Worm (Caenorhabditis elegans) whole organism, L1 larva: ENCODE measurements around the gene sptl-3.

Experiments used
- C16A3.4 ChIP-seq: fragments of 150-350 bp; optimal IDR thresholded peaks from 2 replicates; lab custom pipeline; 2014; ENCODE audit warnings: missing biosample characterization, missing genetic modification characterization
- blmp-1 ChIP-seq: fragments of 150-350 bp; optimal IDR thresholded peaks from 2 replicates; lab custom pipeline; 2014; ENCODE audit warnings: missing biosample characterization, missing genetic modification characterization
- ceh-63 ChIP-seq: fragments of 200-800 bp; sonication (Bioruptor generic); optimal IDR thresholded peaks from 2 replicates; lab custom pipeline; 2018; ENCODE audit warnings: mild to moderate bottlenecking, missing genetic modification characterization, missing compliant biosample characterization
- ces-1 ChIP-seq: fragments of 150-350 bp; optimal IDR thresholded peaks from 2 replicates; lab custom pipeline; 2014; ENCODE audit warnings: missing biosample characterization, missing genetic modification reagents, missing genetic modification characterization
- dpl-1 ChIP-seq, 3 experiments: fragments of 150-350 bp in 2 of 3; sonication (generic microtip) in 1 of 3; optimal IDR thresholded peaks; 2 replicates each; lab custom pipeline; 2014 to 2017; ENCODE audit warnings: missing biosample characterization in 3 of 3, missing genetic modification characterization in 3 of 3, missing genetic modification reagents in 3 of 3
- dsc-1 ChIP-seq: sonication (generic microtip); optimal IDR thresholded peaks from 2 replicates; lab custom pipeline; 2016; ENCODE audit warnings: mild to moderate bottlenecking, missing genetic modification characterization, missing compliant biosample characterization
- efl-1 ChIP-seq, 4 experiments: fragments of 150-350 bp; optimal IDR thresholded peaks in 3 of 4; peaks in 1 of 4; 1 replicate in 1 of 4; 2 replicates in 3 of 4; lab custom pipeline; 2014; ENCODE audit warnings: missing biosample characterization in 2 of 4, missing genetic modification characterization in 2 of 4, missing genetic modification reagents in 2 of 4
- egl-13 ChIP-seq: sonication (generic microtip); optimal IDR thresholded peaks from 2 replicates; lab custom pipeline; 2016; ENCODE audit warnings: missing genotype, missing genetic modification reagents, missing genetic modification characterization, missing compliant biosample characterization
- egl-27 ChIP-seq, 2 experiments: fragments of 150-350 bp in 1 of 2; sonication (generic microtip); optimal IDR thresholded peaks; 3 replicates each; lab custom pipeline; 2017 to 2018; ENCODE audit warnings: missing biosample characterization in 2 of 2, missing genetic modification characterization in 2 of 2, missing genetic modification reagents in 2 of 2
- fkh-10 ChIP-seq: sonication (generic microtip); optimal IDR thresholded peaks from 2 replicates; lab custom pipeline; 2017; ENCODE audit warnings: missing biosample characterization, missing genetic modification reagents, missing genetic modification characterization
- fkh-4 ChIP-seq: sonication (generic microtip); optimal IDR thresholded peaks from 2 replicates; lab custom pipeline; 2016; ENCODE audit warnings: missing compliant biosample characterization, missing genetic modification characterization, borderline replicate concordance
- fkh-8 ChIP-seq: sonication (generic microtip); optimal IDR thresholded peaks from 2 replicates; lab custom pipeline; 2016; ENCODE audit warnings: mild to moderate bottlenecking, missing genetic modification characterization, missing compliant biosample characterization
- irx-1 ChIP-seq: sonication (generic microtip); optimal IDR thresholded peaks from 2 replicates; lab custom pipeline; 2016; ENCODE audit warnings: missing genetic modification characterization, missing compliant biosample characterization
- isw-1 ChIP-seq: fragments of 200-800 bp; sonication (Bioruptor generic); IDR thresholded peaks from 2 replicates; pipeline ENCODE4 v1.3.6; 2022; ENCODE audit warnings: missing genetic modification characterization, missing compliant biosample characterization
- lin-14 ChIP-seq: fragments of 200-800 bp; sonication (Bioruptor generic); optimal IDR thresholded peaks from 2 replicates; lab custom pipeline; 2018; ENCODE audit warnings: mild to moderate bottlenecking, missing genetic modification characterization, moderate library complexity, missing compliant biosample characterization
- lin-15B ChIP-seq: fragments of 150-350 bp; sonication (generic microtip); optimal IDR thresholded peaks from 3 replicates; lab custom pipeline; 2014; ENCODE audit warnings: missing biosample characterization, missing genetic modification characterization
- lin-35 ChIP-seq, 2 experiments: fragments of 150-350 bp; optimal IDR thresholded peaks; 2 replicates each; lab custom pipeline; 2014; ENCODE audit warnings: missing biosample characterization in 2 of 2, missing genetic modification characterization in 2 of 2, missing genetic modification reagents in 2 of 2
- lir-3 ChIP-seq: sonication (generic microtip); optimal IDR thresholded peaks from 2 replicates; lab custom pipeline; 2016; ENCODE audit warnings: mild to moderate bottlenecking, missing genetic modification characterization, moderate library complexity, missing compliant biosample characterization; ENCODE audit not compliant: poor library complexity
- lsy-2 ChIP-seq, 2 experiments: fragments of 150-350 bp; optimal IDR thresholded peaks; 2 replicates each; lab custom pipeline; 2014; ENCODE audit warnings: missing biosample characterization in 2 of 2, missing genetic modification characterization in 2 of 2
- mef-2 ChIP-seq: fragments of 150-350 bp; optimal IDR thresholded peaks from 2 replicates; lab custom pipeline; 2014; ENCODE audit warnings: missing biosample characterization, missing genetic modification characterization
- nhr-12 ChIP-seq: sonication (generic microtip); optimal IDR thresholded peaks from 2 replicates; lab custom pipeline; 2017; ENCODE audit warnings: missing biosample characterization, missing genetic modification characterization
- nhr-19 ChIP-seq: fragments of 200-800 bp; sonication (Bioruptor generic); conservative IDR thresholded peaks from 2 replicates; pipeline ENCODE4 v1.3.6; 2022; ENCODE audit warnings: missing genetic modification characterization, missing compliant biosample characterization
- nhr-47 ChIP-seq: sonication (generic microtip); optimal IDR thresholded peaks from 2 replicates; lab custom pipeline; 2016; ENCODE audit warnings: mild to moderate bottlenecking, missing genetic modification characterization, moderate library complexity, missing compliant biosample characterization
- nhr-71 ChIP-seq: sonication (generic microtip); optimal IDR thresholded peaks from 2 replicates; lab custom pipeline; 2016; ENCODE audit warnings: mild to moderate bottlenecking, missing genetic modification characterization, moderate library complexity, missing compliant biosample characterization
- nhr-76 ChIP-seq: sonication (generic microtip); optimal IDR thresholded peaks from 2 replicates; lab custom pipeline; 2017; ENCODE audit warnings: missing biosample characterization, missing genetic modification characterization
- nhr-84 ChIP-seq: sonication (generic microtip); optimal IDR thresholded peaks from 2 replicates; lab custom pipeline; 2017; ENCODE audit warnings: missing biosample characterization, missing genetic modification characterization
- nhr-85 ChIP-seq: sonication (generic microtip); peaks from one replicate; lab custom pipeline; 2016; ENCODE audit warnings: missing genetic modification characterization, inconsistent platforms, missing compliant biosample characterization
- nhr-90 ChIP-seq: sonication (generic microtip); optimal IDR thresholded peaks from 2 replicates; lab custom pipeline; 2016; ENCODE audit warnings: mild to moderate bottlenecking, missing genetic modification characterization, missing compliant biosample characterization; ENCODE audit not compliant: poor library complexity
- pax-3 ChIP-seq: fragments of 200-800 bp; sonication (Bioruptor generic); optimal IDR thresholded peaks from 2 replicates; lab custom pipeline; 2018; ENCODE audit warnings: mild to moderate bottlenecking, missing genetic modification characterization, moderate library complexity, missing compliant biosample characterization
- pqm-1 ChIP-seq: sonication (generic microtip); optimal IDR thresholded peaks from 3 replicates; lab custom pipeline; 2017; ENCODE audit warnings: missing biosample characterization, missing genetic modification characterization
- rnt-1 ChIP-seq: sonication (generic microtip); optimal IDR thresholded peaks from 2 replicates; lab custom pipeline; 2016; ENCODE audit warnings: mild to moderate bottlenecking, missing genetic modification characterization, moderate library complexity, missing compliant biosample characterization
- skn-1 ChIP-seq: fragments of 150-350 bp; optimal IDR thresholded peaks from 2 replicates; lab custom pipeline; 2014; ENCODE audit warnings: missing biosample characterization, missing genetic modification characterization
- snpc-4 ChIP-seq: fragments of 150-350 bp; optimal IDR thresholded peaks from 2 replicates; lab custom pipeline; 2014; ENCODE audit warnings: missing biosample characterization, missing genetic modification characterization
- snu-23 ChIP-seq: sonication (generic microtip); optimal IDR thresholded peaks from 2 replicates; lab custom pipeline; 2016; ENCODE audit warnings: missing genetic modification characterization, missing compliant biosample characterization
- sox-4 ChIP-seq: sonication (generic microtip); optimal IDR thresholded peaks from 2 replicates; lab custom pipeline; 2016; ENCODE audit warnings: missing genetic modification characterization, missing compliant biosample characterization
- tbx-2 ChIP-seq: sonication (generic microtip); optimal IDR thresholded peaks from 2 replicates; lab custom pipeline; 2016; ENCODE audit warnings: missing genetic modification characterization, missing compliant biosample characterization
- tlp-1 ChIP-seq: fragments of 150-350 bp; optimal IDR thresholded peaks from 2 replicates; lab custom pipeline; 2014; ENCODE audit warnings: missing biosample characterization, missing genetic modification characterization
- unc-86 ChIP-seq: sonication (generic microtip); optimal IDR thresholded peaks from 2 replicates; lab custom pipeline; 2016; ENCODE audit warnings: missing genetic modification characterization, missing compliant biosample characterization
- unc-98 ChIP-seq: fragments of 200-800 bp; sonication (Bioruptor generic); IDR thresholded peaks from 2 replicates; pipeline ENCODE4 v1.3.6; 2022; ENCODE audit warnings: missing genetic modification characterization, missing compliant biosample characterization
- ztf-4 ChIP-seq: fragments of 150-350 bp; optimal IDR thresholded peaks from 2 replicates; lab custom pipeline; 2014; ENCODE audit warnings: missing biosample characterization, missing genetic modification characterization

Gene sptl-3

DNA sequence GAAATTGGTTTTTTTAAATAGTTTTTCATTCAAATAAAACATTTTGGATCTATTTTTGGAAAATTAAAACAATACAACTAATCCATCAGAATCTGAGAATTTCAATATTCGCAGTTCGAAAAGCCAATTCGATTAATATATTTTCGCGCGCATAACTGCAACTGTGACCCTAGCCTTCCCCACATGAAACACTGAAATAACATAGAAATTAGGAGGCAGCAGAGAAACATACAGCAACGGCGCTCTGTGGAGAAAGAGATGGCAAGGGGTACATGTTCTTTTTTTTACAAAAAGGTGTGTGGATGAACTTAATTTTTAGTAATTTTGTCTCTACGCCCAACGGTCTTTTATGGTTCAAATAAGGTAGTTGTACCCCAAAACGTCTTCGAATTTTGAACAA lies 13.0 kb upstream of the sptl-3 start:
- TF ChIP-seq lin-35 (GFP tag; optimal IDR thresholded peaks at IDR 0.05; lab: Kevin White, UChicago) (peak; percentile 19 to 55), ztf-4 (no peak), ces-1 (no peak), mef-2 (tag; lab: Kevin White, UChicago) (no peak), nhr-85 (no peak), nhr-71 (no peak), lin-14 (GFP tag; lab: Kevin White, UChicago) (peak; percentile 58), lir-3 (tag; lab: Kevin White, UChicago) (no peak), nhr-19 (GFP tag; lab: Robert Waterston, UW) (no peak), unc-86 (tag; lab: Kevin White, UChicago) (no peak), C16A3.4 (tag; lab: Kevin White, UChicago) (no peak), lsy-2 (tag; optimal IDR thresholded peaks at IDR 0.05; lab: Kevin White, UChicago) (peak in 1 of 2 experiments; percentile 41), skn-1 (no peak), efl-1 (optimal IDR thresholded peaks at IDR 0.05; lab: Kevin White, UChicago) (peak; percentile 39 to 54), efl-1 (GFP tag; optimal IDR thresholded peaks at IDR 0.05 in 1 of 2; lab: Kevin White, UChicago) (peak; percentile 57 to 87), ceh-63 (GFP tag; lab: Kevin White, UChicago) (no peak), fkh-8 (tag; lab: Kevin White, UChicago) (no peak), snu-23 (GFP tag; lab: Kevin White, UChicago) (peak; percentile 15), rnt-1 (tag; lab: Kevin White, UChicago) (peak; percentile 3), blmp-1 (tag; lab: Kevin White, UChicago) (peak; percentile 4), pax-3 (tag; lab: Kevin White, UChicago) (no peak), dpl-1 (GFP tag; optimal IDR thresholded peaks at IDR 0.05; lab: Kevin White, UChicago) (peak; percentile 6 to 62 (median 56)), pqm-1 (tag; lab: Kevin White, UChicago) (no peak), tbx-2 (tag; lab: Kevin White, UChicago) (no peak), nhr-90 (tag; lab: Kevin White, UChicago) (no peak), nhr-76 (tag; lab: Kevin White, UChicago) (no peak), fkh-10 (no peak), unc-98 (GFP tag; lab: Robert Waterston, UW) (no peak)

DNA sequence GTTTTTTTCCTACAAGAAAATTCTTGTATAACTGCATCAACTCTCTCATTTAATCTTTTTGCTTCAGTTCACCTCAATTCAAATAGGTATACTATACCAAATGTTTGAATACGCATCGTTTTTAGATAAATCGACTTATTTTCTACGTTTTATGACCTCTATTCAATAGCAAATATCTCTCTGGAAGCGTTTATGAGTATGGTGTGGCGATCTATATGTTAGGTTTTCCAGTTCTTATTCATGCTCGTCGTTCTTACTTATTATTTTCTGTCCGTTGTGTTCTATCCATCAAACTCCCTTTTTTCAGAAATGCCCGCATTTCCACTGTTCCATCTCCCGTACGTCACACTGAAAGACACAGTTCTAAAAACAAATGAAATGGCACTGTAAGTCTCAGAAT lies 12.5 kb upstream of the sptl-3 start, which contains the start of gene T22G5.3:
T22G5.3 (plus strand) TSS at position 301 of the 400 bp plus-strand sequence.
- TF ChIP-seq C16A3.4 (tag; lab: Kevin White, UChicago) (no peak), fkh-4 (tag; lab: Kevin White, UChicago) (no peak), irx-1 (tag; lab: Kevin White, UChicago) (no peak), lin-15B (tag; lab: Kevin White, UChicago) (no peak), tlp-1 (tag; lab: Kevin White, UChicago) (no peak), nhr-84 (no peak)

DNA sequence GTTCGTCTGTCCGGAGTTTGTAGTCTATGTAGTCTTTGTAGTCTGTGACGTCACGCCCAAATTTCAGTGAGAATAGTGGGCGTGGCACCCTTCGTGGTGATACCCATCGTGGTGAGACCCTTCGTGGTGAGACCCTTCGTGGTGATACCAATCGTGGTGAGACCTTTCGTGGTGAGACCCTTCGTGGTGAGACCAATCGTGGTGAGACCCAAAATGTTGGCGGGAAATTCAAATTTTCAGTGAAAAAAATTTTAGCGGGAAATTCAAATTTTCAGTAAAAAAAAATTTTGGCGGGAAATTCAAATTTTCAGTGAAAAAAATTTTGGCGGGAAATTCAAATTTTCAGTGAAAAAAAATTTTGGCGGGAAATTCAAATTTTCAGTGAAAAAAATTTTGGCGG lies 10.9 kb upstream of the sptl-3 start:
- TF ChIP-seq unc-98 (GFP tag; lab: Robert Waterston, UW) (peak; percentile 53; the same call in 1 of the 2 replicates), isw-1 (peak; percentile 11; the same call in 1 of the 2 replicates)
- TF ChIP-seq, all 84 proteins: peak for 2; not testable (repeated sequence) for 82

DNA sequence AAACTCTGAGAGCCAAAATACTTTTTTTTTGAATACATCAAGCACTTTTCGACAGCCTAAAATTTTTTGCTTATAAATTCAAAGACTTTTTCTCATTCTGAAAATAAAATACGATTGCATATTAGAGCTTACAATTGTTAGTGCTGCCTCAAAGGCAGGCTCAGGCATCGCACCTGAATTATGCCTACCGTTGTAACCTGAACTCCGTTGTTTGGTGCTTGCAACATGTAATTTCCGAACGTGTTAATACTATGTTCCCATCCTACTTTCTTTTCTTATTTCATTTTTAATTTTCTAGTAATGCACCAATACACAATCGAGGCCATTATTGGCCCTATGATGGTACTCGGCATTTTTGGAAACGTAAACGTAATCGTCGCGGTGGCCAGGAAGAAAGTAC lies 5.8 kb upstream of the sptl-3 start, which contains the start of gene srsx-19:
srsx-19 (plus strand) TSS at position 301 of the 400 bp plus-strand sequence.
- TF ChIP-seq blmp-1 (tag; lab: Kevin White, UChicago) (no peak), lin-35 (GFP tag; optimal IDR thresholded peaks at IDR 0.05; lab: Kevin White, UChicago) (no peak), sox-4 (tag; lab: Kevin White, UChicago) (no peak), egl-13 (no peak), skn-1 (no peak), snpc-4 (tag; lab: Kevin White, UChicago) (no peak), unc-86 (tag; lab: Kevin White, UChicago) (no peak), dsc-1 (tag; lab: Kevin White, UChicago) (no peak), nhr-12 (tag; lab: Kevin White, UChicago) (no peak), egl-27 (tag; optimal IDR thresholded peaks at IDR 0.05; lab: Kevin White, UChicago) (no peak), ceh-63 (GFP tag; lab: Kevin White, UChicago) (no peak), nhr-47 (tag; lab: Kevin White, UChicago) (no peak), ztf-4 (no peak)
- TF ChIP-seq, all 84 proteins: peak for 0
